Worm (Caenorhabditis elegans) whole organism, young adult: Measurements from ENCODE around the gene str-57.

Experiments used
- ccch-3 ChIP-seq: fragments of 200-800 bp; sonication (Bioruptor generic); optimal IDR thresholded peaks from 2 replicates; lab custom pipeline; 2018; ENCODE audit warnings: mild to moderate bottlenecking, missing genetic modification characterization, missing compliant biosample characterization
- hsf-1 ChIP-seq: fragments of 200-800 bp; sonication (Bioruptor generic); IDR thresholded peaks from 2 replicates; pipeline ENCODE4 v1.3.6; 2022; ENCODE audit warnings: missing genetic modification reagents, missing genetic modification characterization, missing compliant biosample characterization

- no peak for TF ChIP-seq hsf-1 (GFP tag; lab: Robert Waterston, UW)
- TF ChIP-seq ccch-3 (GFP tag; lab: Kevin White, UChicago), result no peak
Observed at ce11 chrV:15913714-15914113, 43.3 kb downstream of the str-57 start, which contains the start of gene F35E8.7.
